Worm (Caenorhabditis elegans) whole organism, dauer: Measurements from ENCODE around the gene cwp-1.

Experiments
- unc-62 ChIP-seq: sonication (generic microtip); optimal IDR thresholded peaks from 2 replicates; lab custom pipeline; 2017; ENCODE audit warnings: missing biosample characterization, missing genetic modification reagents, missing genetic modification characterization

The cwp-1 gene

DNA sequence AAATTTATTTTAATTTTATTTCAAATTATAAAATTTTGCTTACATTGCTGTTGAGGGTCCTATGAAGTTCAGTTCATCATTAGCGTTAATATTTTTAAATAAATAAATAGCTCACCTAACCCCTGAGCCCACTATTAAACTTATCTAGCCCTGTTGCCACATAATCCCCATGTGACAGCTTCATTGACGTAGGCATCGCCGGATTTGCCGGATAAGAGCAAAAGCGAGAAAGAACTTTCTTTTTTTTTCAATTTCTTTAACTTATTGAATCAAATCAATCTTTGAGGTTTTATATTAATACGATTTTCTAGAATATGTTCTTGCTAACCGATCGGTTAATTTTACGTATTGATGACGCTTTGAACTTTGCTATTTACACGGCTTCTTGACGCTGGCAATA is 10.9 kb upstream of the cwp-1 start:
- no peak for TF ChIP-seq unc-62 (GFP tag; lab: Kevin White, UChicago)

DNA sequence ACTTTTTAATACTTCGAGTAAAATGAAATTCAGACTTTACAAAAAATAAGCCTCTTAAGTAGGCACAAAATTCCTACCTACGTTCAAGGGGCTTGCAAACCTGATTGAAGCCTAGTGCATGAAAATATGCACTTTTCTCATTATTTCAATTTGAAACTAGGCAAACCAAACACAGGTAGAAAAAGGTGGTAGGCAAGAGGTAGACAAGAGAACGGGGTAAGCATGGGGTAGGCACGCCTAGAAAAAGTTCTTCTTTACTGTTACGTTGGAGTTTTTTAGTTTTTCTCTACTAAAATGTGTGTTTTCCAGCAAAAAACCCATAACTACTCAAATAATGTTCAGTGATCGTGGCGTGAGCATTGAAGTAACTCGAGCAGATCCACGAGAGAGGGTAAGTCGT is 10.1 kb upstream of the cwp-1 start, which contains the start of gene nex-4:
Gene nex-4 (plus strand): TSS at position 301 of the 400 bp plus-strand sequence.
- TF ChIP-seq unc-62 (GFP tag; lab: Kevin White, UChicago), result no peak

DNA sequence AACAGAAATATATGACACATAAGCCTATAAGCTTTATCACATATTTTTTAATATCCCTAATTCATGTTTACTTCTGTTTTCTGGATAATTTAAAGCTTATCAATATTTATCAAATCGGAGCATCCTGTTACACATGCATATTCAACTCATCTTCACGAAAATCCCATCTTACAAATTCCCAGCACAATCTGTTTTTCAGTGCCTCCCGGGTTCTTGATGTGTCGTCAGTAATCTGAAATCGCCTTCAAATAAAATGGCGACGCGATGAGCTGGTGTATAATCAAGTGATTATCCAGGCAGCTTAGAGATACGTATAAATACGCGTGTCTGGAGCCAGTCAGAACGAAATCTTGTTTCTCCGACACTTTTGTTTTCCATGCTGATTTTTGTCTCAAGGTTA is 9.4 kb upstream of the cwp-1 start:
- no peak for TF ChIP-seq unc-62 (GFP tag; lab: Kevin White, UChicago)

DNA sequence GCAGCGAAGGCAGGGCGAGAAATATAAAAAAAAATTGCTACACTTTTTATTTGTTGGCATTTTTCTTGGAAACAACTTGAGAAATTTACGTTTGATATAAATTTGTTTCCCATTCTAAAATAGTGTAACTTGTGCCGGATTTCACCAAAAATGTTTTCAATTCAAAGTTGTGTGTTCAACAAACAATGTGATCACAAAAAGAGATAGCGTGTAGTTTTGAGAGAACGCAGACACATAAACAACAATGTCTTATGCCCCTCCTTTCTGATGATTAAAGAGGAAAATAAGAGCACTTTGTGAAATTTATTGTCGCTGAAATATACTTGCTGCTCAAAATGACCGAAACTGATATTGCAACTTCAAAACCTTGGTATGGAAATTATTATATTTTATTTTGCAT is 6.3 kb upstream of the cwp-1 start, which contains the start of gene abhd-5.1:
Gene abhd-5.1 (plus strand): TSS at position 230 of the 400 bp plus-strand sequence.
- no peak for TF ChIP-seq unc-62 (GFP tag; lab: Kevin White, UChicago)

DNA sequence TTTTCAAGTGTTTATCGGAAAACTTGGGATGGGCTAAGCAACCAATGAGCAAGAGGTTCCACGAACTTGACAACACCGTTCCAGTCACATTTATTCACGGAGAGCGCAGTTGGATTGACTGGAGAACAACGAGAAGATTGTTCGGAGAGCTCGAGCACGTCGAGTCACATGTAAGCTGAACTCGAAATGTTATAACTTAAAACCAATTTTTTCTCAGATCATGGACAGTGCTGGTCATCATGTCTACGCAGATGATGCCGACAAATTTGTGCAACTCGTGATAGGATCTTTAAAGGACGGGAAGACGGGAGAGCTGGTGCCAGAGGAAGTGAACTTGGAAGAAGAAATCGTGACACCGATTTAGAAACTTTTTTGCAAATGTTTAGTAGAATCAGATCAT is 5.4 kb upstream of the cwp-1 start:
- TF ChIP-seq unc-62 (GFP tag; lab: Kevin White, UChicago), result no peak

DNA sequence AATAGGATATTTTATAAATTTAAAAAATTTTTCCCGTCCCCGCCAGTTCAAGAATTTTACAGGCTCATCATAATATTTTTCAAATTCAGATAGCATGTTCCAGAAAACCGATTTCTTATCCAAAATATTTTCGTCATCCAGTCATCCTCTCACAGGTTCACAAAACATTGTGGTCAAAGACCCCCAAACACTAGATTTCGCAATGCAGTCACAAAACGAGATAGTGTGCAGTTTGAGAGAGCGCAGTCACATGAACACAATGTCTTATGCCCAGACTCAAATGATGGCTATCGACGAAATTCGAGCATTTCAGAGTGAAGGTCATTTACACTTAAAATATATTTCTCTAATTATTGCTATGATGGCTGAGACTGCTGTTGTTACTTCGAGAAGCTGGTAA is 3.5 kb upstream of the cwp-1 start, which contains the start of gene abhd-5.2:
Gene abhd-5.2 (plus strand): TSS at position 95 of the 400 bp plus-strand sequence.
- no peak for TF ChIP-seq unc-62 (GFP tag; lab: Kevin White, UChicago)

- no peak for TF ChIP-seq unc-62 (GFP tag; lab: Kevin White, UChicago)
Measured at ce11 chrV:4842544-4842943, 1.5 kb upstream of the cwp-1 start, which contains the start of the genes cwp-2 and cwp-3. Gene cwp-2, minus strand, starts transcription at chrV:4842644. Gene cwp-3, plus strand, starts transcription at chrV:4842836.

DNA sequence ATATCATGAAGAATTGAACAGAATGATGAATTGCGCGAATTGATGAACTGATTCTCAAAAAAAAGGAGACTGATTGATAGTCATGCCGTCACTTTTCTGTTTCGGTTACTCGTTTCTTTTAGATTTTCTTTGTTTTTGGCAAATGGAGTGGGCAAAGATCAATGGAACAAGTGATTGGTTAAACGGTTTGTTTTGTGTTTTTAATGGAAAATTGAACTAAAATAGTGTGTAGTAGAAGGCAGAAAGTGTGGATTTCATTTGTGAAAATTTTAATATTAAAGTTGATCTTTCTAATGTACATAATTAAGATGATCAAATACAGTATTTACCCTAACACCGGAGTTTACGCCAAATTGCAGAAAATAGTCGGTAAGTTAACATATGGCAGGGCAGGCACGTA is 1.2 kb downstream of the cwp-1 start, which contains the start of gene nas-9:
Gene nas-9 (minus strand): TSS at position 101 of the 400 bp plus-strand sequence.
- TF ChIP-seq unc-62 (GFP tag; lab: Kevin White, UChicago), result no peak

DNA sequence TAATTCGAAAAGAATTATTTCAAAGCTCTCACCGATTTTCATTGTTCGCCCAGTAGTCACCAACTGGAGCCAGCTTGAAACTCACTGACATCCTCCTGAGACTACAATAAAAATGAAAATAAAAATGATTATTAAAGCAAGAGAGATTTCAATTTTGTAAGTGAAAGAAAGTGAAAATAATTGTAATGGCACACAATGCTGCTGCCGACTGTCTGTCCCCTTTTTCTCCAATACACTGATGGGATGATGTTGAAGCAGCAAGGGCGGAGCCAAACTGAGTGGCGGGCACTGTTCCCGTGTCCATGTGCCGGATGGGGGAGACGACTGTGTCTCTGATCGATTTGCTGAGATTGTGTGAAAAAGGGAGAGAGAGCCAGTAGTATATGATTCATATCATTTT is 6.8 kb downstream of the cwp-1 start, which contains the start of gene C37H5.14:
Gene C37H5.14 (minus strand): TSS at position 101 of the 400 bp plus-strand sequence.
- TF ChIP-seq unc-62 (GFP tag; lab: Kevin White, UChicago), result no peak

DNA sequence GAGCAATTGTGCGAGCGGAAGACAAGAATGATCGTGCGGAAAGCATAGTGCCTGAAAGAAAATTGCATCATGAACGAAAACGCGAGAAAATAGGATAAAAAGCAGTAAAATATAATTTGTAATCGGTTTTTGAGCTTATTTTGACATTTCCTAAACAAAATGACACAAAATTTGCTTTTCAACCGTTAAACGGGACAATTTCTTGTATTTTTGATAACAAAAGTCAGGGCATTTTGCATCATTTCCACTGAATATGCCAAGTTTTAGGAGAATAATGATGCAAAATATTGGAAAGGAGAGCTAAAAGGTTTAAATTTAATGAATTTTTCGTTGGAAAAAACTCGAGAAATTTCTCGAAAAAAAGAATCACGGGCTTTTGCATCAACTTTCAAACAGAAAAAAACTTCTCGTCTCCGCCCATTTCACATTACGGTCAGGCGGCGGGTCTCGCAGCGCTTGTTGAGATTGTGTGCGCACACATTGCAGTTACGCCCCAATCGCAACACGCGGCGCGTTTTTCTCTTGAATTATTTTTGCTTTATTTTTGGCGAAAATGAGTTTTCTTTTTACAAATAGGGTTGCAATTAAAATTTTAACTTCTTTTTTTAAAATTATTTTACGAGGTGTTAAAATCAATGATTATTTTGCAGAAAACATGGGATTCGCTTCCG is 14.2 kb downstream of the cwp-1 start, which contains the start of the genes hsp-6 and C37H5.5:
Gene hsp-6 (minus strand): TSS at position 51 of the 671 bp plus-strand sequence.
Gene C37H5.5 (plus strand): TSS at position 651 of the 671 bp plus-strand sequence.
- no peak for TF ChIP-seq unc-62 (GFP tag; lab: Kevin White, UChicago)

DNA sequence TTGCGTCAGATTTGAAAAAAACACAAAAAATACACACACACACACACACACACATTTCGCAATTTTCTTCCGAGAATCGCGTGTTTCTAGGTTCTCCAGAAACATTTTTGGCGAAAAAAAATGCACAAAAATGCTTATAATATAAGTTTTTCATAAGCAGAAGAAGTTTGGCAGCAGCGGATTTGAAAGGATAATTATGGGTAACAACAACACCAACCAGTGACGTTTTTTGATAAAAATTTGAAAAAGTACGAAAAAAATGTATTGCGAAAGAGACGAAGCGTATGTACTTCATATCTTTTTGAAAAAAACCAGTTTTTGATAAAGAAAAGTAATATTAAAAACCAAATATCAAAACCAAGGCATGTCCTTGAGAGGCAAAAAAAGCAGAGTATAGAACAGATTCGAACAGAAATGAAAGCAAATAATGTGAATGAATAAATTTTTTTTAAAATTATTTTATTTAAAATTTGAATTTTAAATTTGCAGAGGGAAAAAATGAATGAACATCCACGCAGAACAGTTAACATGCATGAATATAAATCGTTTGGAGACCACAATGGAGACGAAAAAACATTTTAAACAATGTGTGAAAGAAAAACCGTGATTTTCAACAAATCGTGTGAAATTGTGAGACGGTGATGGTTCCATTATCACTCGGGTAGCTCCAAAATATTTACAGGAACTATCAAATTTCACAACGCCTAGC is 17.2 kb downstream of the cwp-1 start:
- TF ChIP-seq unc-62 (GFP tag; lab: Kevin White, UChicago), result no peak

DNA sequence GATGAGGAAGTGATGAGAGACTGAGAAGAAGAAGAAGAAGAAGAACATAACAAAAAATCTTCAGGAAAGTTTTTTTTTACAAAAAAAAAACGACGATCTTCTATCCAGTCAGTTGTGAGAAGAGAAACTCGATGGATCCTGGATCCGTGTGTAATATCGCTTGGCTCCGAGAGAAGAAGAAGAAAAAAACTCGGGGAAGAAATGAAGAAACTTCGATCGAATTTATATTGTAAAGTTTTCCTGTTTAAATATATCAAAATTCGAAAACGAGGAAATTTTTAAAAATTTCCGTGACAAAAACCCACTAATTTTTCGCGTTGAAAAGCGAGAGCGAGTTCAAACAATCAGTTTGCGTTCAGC is 17.8 kb downstream of the cwp-1 start, which contains the start of gene adss-1:
Gene adss-1 (minus strand): TSS at position 101 of the 360 bp plus-strand sequence.
- no peak for TF ChIP-seq unc-62 (GFP tag; lab: Kevin White, UChicago)

DNA sequence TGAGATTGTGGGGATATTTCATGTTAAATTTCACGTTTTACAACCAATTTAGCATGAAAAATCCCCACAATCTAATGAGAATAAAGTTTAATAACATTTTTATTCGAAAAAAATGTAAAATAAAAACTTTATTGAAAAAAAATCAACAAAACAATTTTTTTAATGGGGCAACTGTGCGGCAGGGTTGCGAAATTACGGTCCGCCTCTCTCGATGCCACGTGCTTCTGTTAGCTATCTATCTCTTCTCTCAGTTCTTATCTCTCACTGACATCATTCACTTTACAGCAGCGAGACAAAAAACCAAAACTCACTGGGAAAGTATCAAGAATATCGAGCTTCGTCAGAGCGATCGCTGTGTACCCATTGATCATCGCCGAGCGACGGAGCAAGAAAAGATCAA is 20.5 kb downstream of the cwp-1 start:
- TF ChIP-seq unc-62 (GFP tag; lab: Kevin White, UChicago), result no peak

DNA sequence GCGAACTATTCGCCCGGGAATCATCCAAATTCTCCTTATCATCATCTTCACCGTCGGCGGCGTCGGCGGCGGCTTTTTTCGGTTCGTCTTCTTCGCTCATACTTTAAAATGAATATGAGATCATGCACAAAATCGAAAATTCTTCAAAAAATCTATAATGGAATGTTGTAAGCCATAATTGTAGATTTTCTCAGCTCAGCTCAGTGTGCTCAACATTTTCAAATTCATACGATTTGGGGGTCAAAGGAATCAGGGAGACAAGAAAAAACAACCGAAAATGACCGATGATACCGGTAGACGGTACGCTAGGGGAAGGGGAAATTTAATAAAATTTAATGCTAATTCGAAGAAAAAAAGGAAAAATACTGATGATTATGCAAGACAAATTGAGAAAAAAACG is 22.5 kb downstream of the cwp-1 start, which contains the start of gene ccep-97:
Gene ccep-97 (minus strand): TSS at position 101 of the 400 bp plus-strand sequence.
- TF ChIP-seq unc-62 (GFP tag; lab: Kevin White, UChicago), result no peak

DNA sequence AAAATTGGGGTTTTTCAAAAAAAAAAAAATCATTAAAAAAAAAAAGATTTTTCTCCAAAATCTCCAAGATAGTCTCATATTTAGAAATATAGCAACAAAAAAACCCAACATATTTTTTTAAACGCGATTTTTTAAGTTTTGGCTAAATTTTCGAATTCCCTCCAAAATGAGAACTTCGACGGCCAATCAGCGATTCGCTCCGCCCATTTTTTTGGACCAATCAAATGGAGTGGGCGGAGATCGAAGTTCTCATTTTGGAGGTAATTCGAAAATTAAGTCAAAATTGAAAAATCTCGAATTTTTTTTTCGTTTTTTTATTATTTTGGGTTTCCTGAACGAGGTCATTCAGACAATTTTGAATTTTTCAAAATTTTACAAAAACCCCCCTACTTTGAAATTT is 27.3 kb downstream of the cwp-1 start:
- no peak for TF ChIP-seq unc-62 (GFP tag; lab: Kevin White, UChicago)

DNA sequence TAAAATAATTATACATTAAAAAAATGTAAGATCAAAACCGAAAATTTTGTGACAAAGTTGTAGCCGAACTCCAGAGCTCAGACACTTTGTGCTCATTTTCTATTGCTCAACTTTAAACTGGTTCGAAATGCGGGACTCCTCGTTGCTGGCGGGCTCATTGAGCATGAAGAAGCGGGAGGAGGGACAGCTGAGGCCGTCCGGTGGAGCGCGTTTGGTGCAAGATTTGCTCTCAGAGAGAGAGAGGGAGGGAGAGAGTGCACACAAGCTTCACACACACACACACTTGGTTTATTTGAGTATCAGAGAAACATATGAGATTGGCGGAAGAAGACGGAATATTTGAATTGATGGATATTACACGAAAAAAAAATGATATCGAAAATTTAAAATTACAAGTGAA is 30.4 kb downstream of the cwp-1 start:
- TF ChIP-seq unc-62 (GFP tag; lab: Kevin White, UChicago), result no peak
